7 fruit fly cellular contexts compared by ENCODE assay signal in genomic region chr3L:540432-540973, dm6.
TF ChIP-seq lines count a peak whose summit lies in the region.

Gene klar, minus strand, starts transcription at chr3L:540614.
Gene BORCS6, plus strand, starts transcription at chr3L:540851.

- peak; percentile 20 to 55 for TF ChIP-seq CTCF in S2 (optimal IDR thresholded peaks at IDR 0.05; lab: Kevin White, UChicago)
- peak; percentile 52 for TF ChIP-seq CTCF in whole organism, embryonic (GFP tag; optimal IDR thresholded peaks at IDR 0.05; lab: Kevin White, UChicago)

TF ChIP-seq in Kc167, 6 proteins besides CTCF, POLR2A, EP300 and RAD21:
- peak; percentile 82 for TF ChIP-seq psq (optimal IDR thresholded peaks at IDR 0.05; lab: Kevin White, UChicago)
- no peak for TF ChIP-seq Sin3A (optimal IDR thresholded peaks at IDR 0.05; lab: Kevin White, UChicago)

TF ChIP-seq in whole organism, adult, 20 proteins besides CTCF, POLR2A, EP300 and RAD21 (continues in another document):
- TF ChIP-seq CG33017 (tag; optimal IDR thresholded peaks at IDR 0.05; lab: Kevin White, UChicago) = no peak
- peak; percentile 46 for TF ChIP-seq CG1620 (GFP tag; optimal IDR thresholded peaks at IDR 0.05; lab: Kevin White, UChicago)
- TF ChIP-seq bab1 (GFP tag; optimal IDR thresholded peaks at IDR 0.05; lab: Kevin White, UChicago) = peak; percentile 72
- peak; percentile 54 for TF ChIP-seq CG7101 (tag; optimal IDR thresholded peaks at IDR 0.05; lab: Kevin White, UChicago)
- TF ChIP-seq Clk (GFP tag; optimal IDR thresholded peaks at IDR 0.05; lab: Kevin White, UChicago) = no peak
- peak; percentile 4 for TF ChIP-seq pad (GFP tag; optimal IDR thresholded peaks at IDR 0.05; lab: Kevin White, UChicago)
- TF ChIP-seq CG14711 (tag; optimal IDR thresholded peaks at IDR 0.05; lab: Kevin White, UChicago) = peak; percentile 46
- peak; percentile 27 for TF ChIP-seq CG7045 (GFP tag; optimal IDR thresholded peaks at IDR 0.05; lab: Kevin White, UChicago)
- no peak for TF ChIP-seq Crg-1 (GFP tag; optimal IDR thresholded peaks at IDR 0.05; lab: Kevin White, UChicago)
- no peak for TF ChIP-seq CG12768 (GFP tag; optimal IDR thresholded peaks at IDR 0.05; lab: Kevin White, UChicago)
- TF ChIP-seq cic (GFP tag; optimal IDR thresholded peaks at IDR 0.05; lab: Kevin White, UChicago) = peak; percentile 35
- TF ChIP-seq kay (GFP tag; lab: Kevin White, UChicago; ENCODE audit: borderline replicate concordance) = no peak
- no peak for TF ChIP-seq toe (GFP tag; optimal IDR thresholded peaks at IDR 0.05; lab: Kevin White, UChicago)
- no peak for TF ChIP-seq CG5204 (GFP tag; optimal IDR thresholded peaks at IDR 0.05; lab: Kevin White, UChicago)
- TF ChIP-seq ovo (GFP tag; optimal IDR thresholded peaks at IDR 0.05; lab: Kevin White, UChicago) = peak; percentile 48
- peak; percentile 14 for TF ChIP-seq CG11617 (GFP tag; optimal IDR thresholded peaks at IDR 0.05; lab: Kevin White, UChicago)
- peak; percentile 40 for TF ChIP-seq tj (GFP tag; optimal IDR thresholded peaks at IDR 0.05; lab: Kevin White, UChicago)
- TF ChIP-seq Hr96 (GFP tag; optimal IDR thresholded peaks at IDR 0.05; lab: Kevin White, UChicago) = peak; percentile 78

TF ChIP-seq in whole organism, embryonic, 481 proteins besides CTCF, POLR2A, EP300 and RAD21 (continues in another document):
- TF ChIP-seq HHEX (GFP tag; optimal IDR thresholded peaks at IDR 0.05; lab: Kevin White, UChicago) = peak; percentile 18
- peak; percentile 29 for TF ChIP-seq run (tag; optimal IDR thresholded peaks at IDR 0.05; lab: Kevin White, UChicago)
- no peak for TF ChIP-seq gt (GFP tag; IDR thresholded peaks at IDR 0.05; lab: Robert Waterston, UW)
- no peak for TF ChIP-seq cg (GFP tag; optimal IDR thresholded peaks at IDR 0.05; lab: Kevin White, UChicago)
- TF ChIP-seq Bdp1 (GFP tag; optimal IDR thresholded peaks at IDR 0.05; lab: Kevin White, UChicago) = peak; percentile 41
- TF ChIP-seq PHDP (tag; optimal IDR thresholded peaks at IDR 0.05; lab: Kevin White, UChicago) = peak; percentile 46
- peak in 1 of 2 experiments; percentile 74 for TF ChIP-seq eve (GFP tag; optimal IDR thresholded peaks at IDR 0.05; lab: Kevin White, UChicago)
- TF ChIP-seq Hey (tag; optimal IDR thresholded peaks at IDR 0.05; lab: Kevin White, UChicago) = peak; percentile 8
- peak; percentile 37; the same call in 1 of the 3 replicates for TF ChIP-seq CG11695 (GFP tag; IDR thresholded peaks at IDR 0.05; lab: Robert Waterston, UW)
- TF ChIP-seq C15 (GFP tag; IDR thresholded peaks at IDR 0.05; lab: Robert Waterston, UW) = no peak
- TF ChIP-seq psq (GFP tag; optimal IDR thresholded peaks at IDR 0.05; lab: Kevin White, UChicago) = no peak
- peak; percentile 3 for TF ChIP-seq cad (GFP tag; optimal IDR thresholded peaks at IDR 0.05; lab: Kevin White, UChicago)
- TF ChIP-seq gro (GFP tag; optimal IDR thresholded peaks at IDR 0.05; lab: Kevin White, UChicago) = peak; percentile 91
- no peak for TF ChIP-seq Neu2 (GFP tag; optimal IDR thresholded peaks at IDR 0.05; lab: Kevin White, UChicago; ENCODE audit: borderline replicate concordance)
- peak; percentile 22 for TF ChIP-seq CG8388 (GFP tag; optimal IDR thresholded peaks at IDR 0.05; lab: Kevin White, UChicago)
- peak; percentile 56 for TF ChIP-seq CG2678 (tag; optimal IDR thresholded peaks at IDR 0.05; lab: Kevin White, UChicago)
- no peak; the same call in 1 of the 2 replicates for TF ChIP-seq CG4360 (GFP tag; IDR thresholded peaks at IDR 0.05; lab: Robert Waterston, UW)

TF ChIP-seq in whole organism, prepupa, 60 proteins besides CTCF, POLR2A, EP300 and RAD21 (continues in another document):
- TF ChIP-seq Blimp-1 (GFP tag; optimal IDR thresholded peaks at IDR 0.05; lab: Kevin White, UChicago) (no peak), ss (GFP tag; optimal IDR thresholded peaks at IDR 0.05; lab: Kevin White, UChicago) (no peak), CG8119 (GFP tag; IDR thresholded peaks at IDR 0.05; lab: Robert Waterston, UW) (0 out of 3 replicates have a peak, but pooled peaks have one; percentile 21), Ets96B (tag; optimal IDR thresholded peaks at IDR 0.05; lab: Kevin White, UChicago) (peak; percentile 9), CG10669 (GFP tag; optimal IDR thresholded peaks at IDR 0.05; lab: Kevin White, UChicago) (no peak), pdm3 (GFP tag; optimal IDR thresholded peaks at IDR 0.05; lab: Kevin White, UChicago) (peak; percentile 36), fd85E (GFP tag; optimal IDR thresholded peaks at IDR 0.05; lab: Kevin White, UChicago) (peak; percentile 26), Eip75B (GFP tag; optimal IDR thresholded peaks at IDR 0.05; lab: Kevin White, UChicago) (peak; percentile 36), CG7368 (GFP tag; optimal IDR thresholded peaks at IDR 0.05; lab: Kevin White, UChicago) (no peak), svp (GFP tag; lab: Kevin White, UChicago) (no peak), Smox (GFP tag; optimal IDR thresholded peaks at IDR 0.05; lab: Kevin White, UChicago) (peak; percentile 2), achi (GFP tag; optimal IDR thresholded peaks at IDR 0.05; lab: Kevin White, UChicago) (peak; percentile 28), dac (GFP tag; optimal IDR thresholded peaks at IDR 0.05; lab: Kevin White, UChicago) (no peak), salr (GFP tag; optimal IDR thresholded peaks at IDR 0.05; lab: Kevin White, UChicago) (peak in 1 of 2 experiments; percentile 10), CG6854 (GFP tag; optimal IDR thresholded peaks at IDR 0.05; lab: Kevin White, UChicago) (peak; percentile 77), vri (GFP tag; optimal IDR thresholded peaks at IDR 0.05; lab: Kevin White, UChicago) (peak; percentile 67), eg (GFP tag; IDR thresholded peaks at IDR 0.05; lab: Robert Waterston, UW) (peak; percentile 27; the same call in 2 of the 3 replicates), CG1621 (tag; optimal IDR thresholded peaks at IDR 0.05; lab: Kevin White, UChicago) (no peak), topi (GFP tag; optimal IDR thresholded peaks at IDR 0.05; lab: Kevin White, UChicago) (no peak)

TF ChIP-seq in whole organism, pupa, 21 proteins besides CTCF, POLR2A, EP300 and RAD21:
- peak; percentile 35 for TF ChIP-seq CG8159 (tag; optimal IDR thresholded peaks at IDR 0.05; lab: Kevin White, UChicago)
- no peak for TF ChIP-seq CG34367 (tag; optimal IDR thresholded peaks at IDR 0.05; lab: Kevin White, UChicago)
- peak; percentile 22 for TF ChIP-seq CG15710 (tag; optimal IDR thresholded peaks at IDR 0.05; lab: Kevin White, UChicago)
- peak; percentile 37; the same call in 1 of the 2 replicates for TF ChIP-seq Ets98B (GFP tag; IDR thresholded peaks at IDR 0.05; lab: Robert Waterston, UW)
- no peak for TF ChIP-seq gl (tag; optimal IDR thresholded peaks at IDR 0.05; lab: Kevin White, UChicago)
- peak; percentile 12 for TF ChIP-seq CG9948 (tag; optimal IDR thresholded peaks at IDR 0.05; lab: Kevin White, UChicago)
- TF ChIP-seq D1 (tag; optimal IDR thresholded peaks at IDR 0.05; lab: Kevin White, UChicago) = peak; percentile 36
- TF ChIP-seq CG17806 (tag; optimal IDR thresholded peaks at IDR 0.05; lab: Kevin White, UChicago) = peak; percentile 36
- TF ChIP-seq CG4496 (GFP tag; IDR thresholded peaks at IDR 0.05; lab: Robert Waterston, UW) = no peak
- TF ChIP-seq Pif1B (GFP tag; optimal IDR thresholded peaks at IDR 0.05; lab: Kevin White, UChicago) = no peak
- 0 out of 3 replicates have a peak, but pooled peaks have one; percentile 37 for TF ChIP-seq fd96Ca (GFP tag; IDR thresholded peaks at IDR 0.05; lab: Robert Waterston, UW)

TF ChIP-seq in whole organism, wandering third instar larva, 38 proteins besides CTCF, POLR2A, EP300 and RAD21 (continues in another document):
- TF ChIP-seq CG9705 (GFP tag; optimal IDR thresholded peaks at IDR 0.05; lab: Kevin White, UChicago) (peak; percentile 38), rgr (GFP tag; optimal IDR thresholded peaks at IDR 0.05; lab: Kevin White, UChicago) (peak; percentile 33), foxo (GFP tag; optimal IDR thresholded peaks at IDR 0.05; lab: Kevin White, UChicago) (peak in 1 of 2 experiments; percentile 48), Rel (GFP tag; optimal IDR thresholded peaks at IDR 0.05; lab: Kevin White, UChicago) (no peak), Rel (tag; optimal IDR thresholded peaks at IDR 0.05; lab: Kevin White, UChicago) (no peak), woc (GFP tag; optimal IDR thresholded peaks at IDR 0.05; lab: Kevin White, UChicago) (peak; percentile 66), Vsx2 (GFP tag; optimal IDR thresholded peaks at IDR 0.05; lab: Kevin White, UChicago; ENCODE audit: partially characterized antibody) (no peak), Abd-B (GFP tag; optimal IDR thresholded peaks at IDR 0.05; lab: Kevin White, UChicago) (no peak), Sp1 (GFP tag; optimal IDR thresholded peaks at IDR 0.05; lab: Kevin White, UChicago) (peak; percentile 23), Hnf4 (GFP tag; optimal IDR thresholded peaks at IDR 0.05; lab: Kevin White, UChicago) (peak; percentile 58), CG32264 (GFP tag; optimal IDR thresholded peaks at IDR 0.05; lab: Kevin White, UChicago) (no peak), dmrt93B (GFP tag; optimal IDR thresholded peaks at IDR 0.05; lab: Kevin White, UChicago) (peak; percentile 13), Hr78 (GFP tag; optimal IDR thresholded peaks at IDR 0.05; lab: Kevin White, UChicago) (no peak), Dif (GFP tag; optimal IDR thresholded peaks at IDR 0.05; lab: Kevin White, UChicago; ENCODE audit: partially characterized antibody) (no peak), jim (GFP tag; optimal IDR thresholded peaks at IDR 0.05; lab: Kevin White, UChicago) (no peak), sage (GFP tag; optimal IDR thresholded peaks at IDR 0.05; lab: Kevin White, UChicago) (no peak), HLH106 (tag; optimal IDR thresholded peaks at IDR 0.05; lab: Kevin White, UChicago) (peak; percentile 50), br (GFP tag; optimal IDR thresholded peaks at IDR 0.05; lab: Kevin White, UChicago) (no peak), lola (GFP tag; optimal IDR thresholded peaks at IDR 0.05; lab: Kevin White, UChicago) (no peak), CrebA (GFP tag; optimal IDR thresholded peaks at IDR 0.05; lab: Kevin White, UChicago; ENCODE audit: borderline replicate concordance) (no peak), N (GFP tag; optimal IDR thresholded peaks at IDR 0.05; lab: Kevin White, UChicago) (no peak), usp (GFP tag; optimal IDR thresholded peaks at IDR 0.05; lab: Kevin White, UChicago) (no peak), Myc (optimal IDR thresholded peaks at IDR 0.05; lab: Kevin White, UChicago) (peak; percentile 15), tai (GFP tag; optimal IDR thresholded peaks at IDR 0.05; lab: Kevin White, UChicago) (peak; percentile 59), brk (GFP tag; optimal IDR thresholded peaks at IDR 0.05; lab: Kevin White, UChicago) (no peak), h (GFP tag; optimal IDR thresholded peaks at IDR 0.05; lab: Kevin White, UChicago) (peak; percentile 38), dsf (GFP tag; optimal IDR thresholded peaks at IDR 0.05; lab: Kevin White, UChicago; ENCODE audit: borderline replicate concordance) (no peak), Jra (GFP tag; optimal IDR thresholded peaks at IDR 0.05; lab: Kevin White, UChicago) (peak; percentile 35), ey (GFP tag; optimal IDR thresholded peaks at IDR 0.05; lab: Kevin White, UChicago) (peak; percentile 41), Mio (GFP tag; optimal IDR thresholded peaks at IDR 0.05; lab: Kevin White, UChicago) (no peak)
